Fruit fly (Drosophila melanogaster): ENCODE results near the gene CG18789.

dm6 chr2L:11958729-11959128 is 36.5 kb downstream of the CG18789 start:
- TF ChIP-seq CG12768 (GFP tag; optimal IDR thresholded peaks at IDR 0.05) (no peak), CG14711 (tag; optimal IDR thresholded peaks at IDR 0.05) (no peak), bab1 (GFP tag; optimal IDR thresholded peaks at IDR 0.05) (no peak), Hr96 (GFP tag; optimal IDR thresholded peaks at IDR 0.05) (no peak), Clk (GFP tag; optimal IDR thresholded peaks at IDR 0.05) (no peak), kay (GFP tag; ENCODE audit: borderline replicate concordance) (no peak), CG1620 (GFP tag; optimal IDR thresholded peaks at IDR 0.05) (no peak), tj (GFP tag; optimal IDR thresholded peaks at IDR 0.05) (no peak), ovo (GFP tag; optimal IDR thresholded peaks at IDR 0.05) (no peak), Mnt (GFP tag; optimal IDR thresholded peaks at IDR 0.05) (no peak), toe (GFP tag; optimal IDR thresholded peaks at IDR 0.05) (no peak), CG11617 (GFP tag; optimal IDR thresholded peaks at IDR 0.05) (no peak)
